Fruit fly (Drosophila melanogaster) whole organism, embryonic: ENCODE results near the gene CG6041.

Source experiments
- Ada2b ChIP-seq: fragments of 200-800 bp; sonication (Bioruptor generic); IDR thresholded peaks from 2 replicates; pipeline ENCODE4 v1.3.6; 2022; ENCODE audit warnings: missing biosample characterization, missing genetic modification characterization
- Atf-2 ChIP-seq: fragments of 200-800 bp; sonication (Bioruptor generic); optimal IDR thresholded peaks from 2 replicates; lab custom pipeline; 2016; ENCODE audit warnings: missing biosample characterization, missing genetic modification characterization
- CG10147 ChIP-seq: fragments of 200-800 bp; sonication (Bioruptor generic); optimal IDR thresholded peaks from 2 replicates; lab custom pipeline; 2019; ENCODE audit warnings: missing biosample characterization, mild to moderate bottlenecking, missing genetic modification characterization, moderate library complexity
- CG10462 ChIP-seq: fragments of 200-800 bp; sonication (Bioruptor generic); optimal IDR thresholded peaks from 2 replicates; lab custom pipeline; 2016; ENCODE audit warnings: missing biosample characterization, missing genetic modification characterization
- CG10979 ChIP-seq: fragments of 200-800 bp; sonication (Bioruptor generic); optimal IDR thresholded peaks from 2 replicates; lab custom pipeline; 2018; ENCODE audit warnings: missing biosample characterization, mild to moderate bottlenecking, missing genetic modification characterization, moderate library complexity
- CG11085 ChIP-seq: fragments of 200-800 bp; sonication (Bioruptor generic); IDR thresholded peaks from 2 replicates; pipeline ENCODE4 v1.3.6; 2022; ENCODE audit warnings: missing biosample characterization, missing genetic modification characterization
- CG11093 ChIP-seq: fragments of 200-800 bp; sonication (Bioruptor generic); IDR thresholded peaks from 3 replicates; pipeline ENCODE4 v1.3.6; 2022; ENCODE audit warnings: missing biosample characterization, missing genetic modification characterization
- CG11456 ChIP-seq: fragments of 200-800 bp; sonication (Bioruptor generic); IDR thresholded peaks from 3 replicates; pipeline ENCODE4 v1.3.6; 2022; ENCODE audit warnings: missing biosample characterization, missing genetic modification characterization
- CG14667 ChIP-seq: fragments of 200-800 bp; sonication (Bioruptor generic); IDR thresholded peaks from 2 replicates; pipeline ENCODE4 v1.3.6; 2022; ENCODE audit warnings: missing biosample characterization, missing genetic modification characterization
- CG15479 ChIP-seq: fragments of 200-800 bp; sonication (Bioruptor generic); optimal IDR thresholded peaks from 3 replicates; lab custom pipeline; 2019; ENCODE audit warnings: missing biosample characterization, mild to moderate bottlenecking, missing genetic modification characterization, moderate library complexity
- CG1832 ChIP-seq: fragments of 200-800 bp; sonication (Bioruptor generic); optimal IDR thresholded peaks from 2 replicates; lab custom pipeline; 2017; ENCODE audit warnings: missing biosample characterization, mild to moderate bottlenecking, missing genetic modification characterization, inconsistent platforms
- CG18476 ChIP-seq: fragments of 200-800 bp; sonication (Bioruptor generic); optimal IDR thresholded peaks from 2 replicates; lab custom pipeline; 2016; ENCODE audit warnings: missing biosample characterization, mild to moderate bottlenecking, missing genetic modification characterization
- CG2712 ChIP-seq: fragments of 200-800 bp; optimal IDR thresholded peaks from 3 replicates; lab custom pipeline; 2019; ENCODE audit warnings: missing biosample characterization, mild to moderate bottlenecking, missing genetic modification characterization, moderate library complexity
- CG31365 ChIP-seq: fragments of 200-800 bp; sonication (Bioruptor generic); optimal IDR thresholded peaks from 2 replicates; lab custom pipeline; 2018; ENCODE audit warnings: missing biosample characterization, mild to moderate bottlenecking, missing genetic modification characterization
- CG32532 ChIP-seq: fragments of 200-800 bp; sonication (Bioruptor generic); IDR thresholded peaks from 2 replicates; pipeline ENCODE4 v1.3.6; 2022; ENCODE audit warnings: missing biosample characterization, missing genetic modification characterization
- CG4404 ChIP-seq: fragments of 200-800 bp; sonication (Bioruptor generic); IDR thresholded peaks from 2 replicates; pipeline ENCODE4 v1.3.6; 2022; ENCODE audit warnings: missing biosample characterization, missing genetic modification characterization
- CG4820 ChIP-seq: fragments of 200-800 bp; sonication (Bioruptor generic); optimal IDR thresholded peaks from 3 replicates; lab custom pipeline; 2016; ENCODE audit warnings: missing biosample characterization, missing genetic modification characterization
- CG5180 ChIP-seq: fragments of 200-800 bp; sonication (Bioruptor generic); optimal IDR thresholded peaks from 3 replicates; lab custom pipeline; 2017; ENCODE audit warnings: missing biosample characterization, missing genetic modification characterization, mild to moderate bottlenecking, moderate library complexity, missing genetic modification reagents
- CG6654 ChIP-seq: fragments of 200-800 bp; sonication (Bioruptor generic); optimal IDR thresholded peaks from 2 replicates; lab custom pipeline; 2017; ENCODE audit warnings: missing biosample characterization, mild to moderate bottlenecking, missing genetic modification characterization
- CG6689 ChIP-seq: fragments of 200-800 bp; sonication (Bioruptor generic); IDR thresholded peaks from 2 replicates; pipeline ENCODE4 v1.3.6; 2022; ENCODE audit warnings: missing biosample characterization, missing genetic modification characterization
- CHES-1-like ChIP-seq: fragments of 200-800 bp; sonication (Bioruptor generic); optimal IDR thresholded peaks from 2 replicates; lab custom pipeline; 2016; ENCODE audit warnings: missing biosample characterization, missing genetic modification characterization
- CkIIα-i1 ChIP-seq: fragments of 200-800 bp; sonication (Bioruptor generic); IDR thresholded peaks from 2 replicates; pipeline ENCODE4 v1.3.6; 2022; ENCODE audit warnings: missing biosample characterization, missing genetic modification characterization
- D19A ChIP-seq: fragments of 200-800 bp; optimal IDR thresholded peaks from 3 replicates; lab custom pipeline; 2019; ENCODE audit warnings: missing biosample characterization, mild to moderate bottlenecking, missing genetic modification characterization, moderate library complexity
- Hey ChIP-seq: fragments of 200-800 bp; sonication (Bioruptor generic); optimal IDR thresholded peaks from 3 replicates; lab custom pipeline; 2018; ENCODE audit warnings: missing biosample characterization, mild to moderate bottlenecking, missing genetic modification characterization
- Hsf ChIP-seq: fragments of 200-800 bp; sonication (Bioruptor generic); optimal IDR thresholded peaks from 3 replicates; lab custom pipeline; 2016; ENCODE audit warnings: missing biosample characterization, missing genetic modification characterization
- MESR4 ChIP-seq: fragments of 200-800 bp; sonication (Bioruptor generic); optimal IDR thresholded peaks from 2 replicates; lab custom pipeline; 2018; ENCODE audit warnings: missing biosample characterization, mild to moderate bottlenecking, missing genetic modification characterization, moderate library complexity
- Myb ChIP-seq: fragments of 200-800 bp; sonication (Bioruptor generic); optimal IDR thresholded peaks from 2 replicates; lab custom pipeline; 2016; ENCODE audit warnings: missing biosample characterization, missing genetic modification characterization
- Optix ChIP-seq: fragments of 200-800 bp; sonication (Bioruptor generic); IDR thresholded peaks from 3 replicates; pipeline ENCODE4 v1.3.6; 2022; ENCODE audit warnings: missing biosample characterization, missing genetic modification characterization
- PHDP ChIP-seq: fragments of 200-800 bp; sonication (Bioruptor generic); optimal IDR thresholded peaks from 3 replicates; lab custom pipeline; 2018; ENCODE audit warnings: missing biosample characterization, mild to moderate bottlenecking, missing genetic modification characterization, moderate library complexity
- Rx ChIP-seq: fragments of 200-800 bp; sonication (Bioruptor generic); IDR thresholded peaks from 2 replicates; pipeline ENCODE4 v1.3.6; 2022; ENCODE audit warnings: missing biosample characterization, missing genetic modification characterization
- Ssrp ChIP-seq: fragments of 200-800 bp; sonication (Bioruptor generic); optimal IDR thresholded peaks from 2 replicates; lab custom pipeline; 2018; ENCODE audit warnings: missing biosample characterization, mild to moderate bottlenecking, missing genetic modification characterization, moderate library complexity
- Taf1 ChIP-seq: fragments of 200-800 bp; sonication (Bioruptor generic); IDR thresholded peaks from 2 replicates; pipeline ENCODE4 v1.3.6; 2022; ENCODE audit warnings: missing biosample characterization, missing genetic modification characterization
- Trl ChIP-seq, 3 experiments: fragments of >200 bp in 2 of 3; fragments of 200-800 bp in 1 of 3; sonication (Bioruptor generic) in 1 of 3; optimal IDR thresholded peaks; 2 replicates in 1 of 3; 3 replicates in 2 of 3; lab custom pipeline; 2016 to 2017; ENCODE audit warnings: missing biosample characterization in 1 of 3, missing genetic modification characterization in 1 of 3
- Usf ChIP-seq: fragments of 200-800 bp; sonication (Bioruptor generic); optimal IDR thresholded peaks from 2 replicates; lab custom pipeline; 2017; ENCODE audit warnings: missing genotype, missing biosample characterization, missing genetic modification characterization
- Xrp1 ChIP-seq: fragments of 200-800 bp; sonication (Bioruptor generic); IDR thresholded peaks from 2 replicates; pipeline ENCODE4 v1.3.6; 2022; ENCODE audit warnings: missing biosample characterization, missing genetic modification characterization
- ap ChIP-seq: fragments of 200-800 bp; sonication (Bioruptor generic); IDR thresholded peaks from 2 replicates; pipeline ENCODE4 v1.3.6; 2022; ENCODE audit warnings: missing biosample characterization, missing genetic modification characterization
- chif ChIP-seq, 2 experiments: fragments of 200-800 bp; sonication (Bioruptor generic); optimal IDR thresholded peaks; 3 replicates each; lab custom pipeline; 2016; ENCODE audit warnings: missing biosample characterization in 2 of 2, missing genetic modification characterization in 2 of 2
- ftz-f1 ChIP-seq: fragments of 200-800 bp; sonication (Bioruptor generic); optimal IDR thresholded peaks from 2 replicates; lab custom pipeline; 2016; ENCODE audit warnings: missing biosample characterization, missing genetic modification characterization
- h ChIP-seq: fragments of >200 bp; optimal IDR thresholded peaks from 2 replicates; lab custom pipeline; 2017
- hbn ChIP-seq: fragments of 200-800 bp; sonication (Bioruptor generic); IDR thresholded peaks from 2 replicates; pipeline ENCODE4 v1.3.6; 2022; ENCODE audit warnings: missing biosample characterization, missing genetic modification characterization; ENCODE audit not compliant: partially characterized antibody
- her ChIP-seq: fragments of 200-800 bp; sonication (Bioruptor generic); optimal IDR thresholded peaks from 2 replicates; lab custom pipeline; 2016; ENCODE audit warnings: missing biosample characterization, missing genetic modification characterization
- knrl ChIP-seq: fragments of 200-800 bp; sonication (Bioruptor generic); IDR thresholded peaks from 3 replicates; pipeline ENCODE4 v1.3.6; 2022; ENCODE audit warnings: missing biosample characterization, missing genetic modification characterization; ENCODE audit not compliant: partially characterized antibody
- lab ChIP-seq: fragments of 200-800 bp; sonication (Bioruptor generic); optimal IDR thresholded peaks from 3 replicates; lab custom pipeline; 2017; ENCODE audit warnings: missing biosample characterization, missing genetic modification characterization, mild to moderate bottlenecking, moderate library complexity, missing genetic modification reagents
- lbe ChIP-seq: fragments of 200-800 bp; sonication (Bioruptor generic); optimal IDR thresholded peaks from 2 replicates; lab custom pipeline; 2016; ENCODE audit warnings: missing biosample characterization, mild to moderate bottlenecking, missing genetic modification characterization
- lmd ChIP-seq: fragments of 200-800 bp; sonication (Bioruptor generic); IDR thresholded peaks from 2 replicates; pipeline ENCODE4 v1.3.6; 2022; ENCODE audit warnings: missing biosample characterization, missing genetic modification characterization
- mld ChIP-seq: fragments of 200-800 bp; sonication (Bioruptor generic); IDR thresholded peaks from 3 replicates; pipeline ENCODE4 v1.3.6; 2022; ENCODE audit warnings: missing biosample characterization, missing genetic modification characterization; ENCODE audit not compliant: partially characterized antibody
- row ChIP-seq: fragments of 200-800 bp; sonication (Bioruptor generic); IDR thresholded peaks from 3 replicates; pipeline ENCODE4 v1.3.6; 2022; ENCODE audit warnings: missing biosample characterization, missing genetic modification characterization
- sens ChIP-seq: fragments of 200-800 bp; sonication (Bioruptor generic); peaks from one replicate; lab custom pipeline; 2016; ENCODE audit warnings: missing biosample characterization, missing genetic modification characterization
- sob ChIP-seq: fragments of 200-800 bp; sonication (Bioruptor generic); IDR thresholded peaks from 2 replicates; pipeline ENCODE4 v1.3.6; 2022; ENCODE audit warnings: missing biosample characterization, missing genetic modification characterization
- stwl ChIP-seq: fragments of 200-800 bp; sonication (Bioruptor generic); optimal IDR thresholded peaks from 3 replicates; lab custom pipeline; 2018; ENCODE audit warnings: missing biosample characterization, mild to moderate bottlenecking, missing genetic modification characterization, moderate library complexity
- unpg ChIP-seq: fragments of 200-800 bp; sonication (Bioruptor generic); optimal IDR thresholded peaks from 3 replicates; lab custom pipeline; 2018; ENCODE audit warnings: missing biosample characterization, mild to moderate bottlenecking, missing genetic modification characterization, moderate library complexity

Gene CG6041

dm6 chrX:5923124-5923523 lies 24.8 kb upstream of the CG6041 start (continued):
- TF ChIP-seq CG2712 (tag; lab: Kevin White, UChicago) = peak; percentile 48
- TF ChIP-seq Usf (GFP tag; lab: Kevin White, UChicago) = no peak
- TF ChIP-seq Atf-2 (GFP tag; lab: Kevin White, UChicago) = no peak
- no peak for TF ChIP-seq CG10462 (GFP tag; lab: Kevin White, UChicago)
- TF ChIP-seq MESR4 = no peak
- TF ChIP-seq CHES-1-like (GFP tag; lab: Kevin White, UChicago) = no peak
- no peak for TF ChIP-seq CG10147
- TF ChIP-seq PHDP (tag; lab: Kevin White, UChicago) = peak; percentile 13
- peak; percentile 44 for TF ChIP-seq lmd (GFP tag; lab: Robert Waterston, UW)
- peak; percentile 46; the same call in 1 of the 2 replicates for TF ChIP-seq Xrp1
- no peak for TF ChIP-seq h (lab: Kevin White, UChicago)
- TF ChIP-seq unpg (GFP tag; lab: Kevin White, UChicago) = peak; percentile 35
- TF ChIP-seq Optix (GFP tag; lab: Robert Waterston, UW) = 0 out of 3 replicates have a peak, but pooled peaks have one; percentile 21
- TF ChIP-seq Ada2b (GFP tag; lab: Robert Waterston, UW) = peak; percentile 42
- TF ChIP-seq Ssrp = peak; percentile 12
- no peak for TF ChIP-seq CG4820
- TF ChIP-seq CG18476 (GFP tag; lab: Kevin White, UChicago) = no peak
- peak; percentile 86 for TF ChIP-seq sens (GFP tag; lab: Kevin White, UChicago)
- TF ChIP-seq CG11093 (GFP tag; lab: Robert Waterston, UW) = no peak
- TF ChIP-seq CG11456 (GFP tag; lab: Robert Waterston, UW) = 0 out of 3 replicates have a peak, but pooled peaks have one; percentile 43
- peak; percentile 61; the same call in 2 of the 3 replicates for TF ChIP-seq row (GFP tag; lab: Robert Waterston, UW)
- TF ChIP-seq CkIIα-i1 = no peak
- no peak for TF ChIP-seq ap (GFP tag; lab: Robert Waterston, UW)
- TF ChIP-seq lab (GFP tag; lab: Kevin White, UChicago) = peak; percentile 27
- TF ChIP-seq Hsf (GFP tag; lab: Kevin White, UChicago) = peak; percentile 28
- TF ChIP-seq her (GFP tag; lab: Kevin White, UChicago) = no peak
- peak; percentile 26; the same call in 1 of the 2 replicates for TF ChIP-seq CG32532 (GFP tag; lab: Robert Waterston, UW)
- no peak for TF ChIP-seq CG14667 (GFP tag; lab: Robert Waterston, UW)
- TF ChIP-seq D19A = no peak
- no peak for TF ChIP-seq Hey (tag; lab: Kevin White, UChicago)
- TF ChIP-seq Trl (optimal IDR thresholded peaks at IDR 0.05; lab: Kevin White, UChicago) = no peak
- TF ChIP-seq Trl (GFP tag; optimal IDR thresholded peaks at IDR 0.05; lab: Kevin White, UChicago) = peak; percentile 3
- no peak for TF ChIP-seq CG6654 (GFP tag; lab: Kevin White, UChicago)
- peak; percentile 10 for TF ChIP-seq CG10979
- TF ChIP-seq chif (GFP tag; optimal IDR thresholded peaks at IDR 0.05; lab: Kevin White, UChicago) = peak in 1 of 2 experiments; percentile 1
- no peak for TF ChIP-seq knrl (GFP tag; lab: Robert Waterston, UW)
- TF ChIP-seq CG11085 = no peak
- no peak for TF ChIP-seq hbn (GFP tag; lab: Robert Waterston, UW)
- TF ChIP-seq CG1832 (GFP tag; lab: Kevin White, UChicago) = no peak
- TF ChIP-seq mld (GFP tag; lab: Robert Waterston, UW) = 0 out of 3 replicates have a peak, but pooled peaks have one; percentile 11
- TF ChIP-seq sob (GFP tag; lab: Robert Waterston, UW) = peak; percentile 9; the same call in 1 of the 2 replicates
- TF ChIP-seq CG6689 (GFP tag; lab: Robert Waterston, UW) = peak; percentile 33; the same call in 1 of the 2 replicates
- no peak for TF ChIP-seq stwl (tag; lab: Kevin White, UChicago)
- TF ChIP-seq ftz-f1 = no peak
- no peak for TF ChIP-seq Myb (GFP tag; lab: Kevin White, UChicago)
- TF ChIP-seq lbe (GFP tag; lab: Kevin White, UChicago) = peak; percentile 32
- TF ChIP-seq CG31365 = no peak
- no peak for TF ChIP-seq CG15479 (GFP tag; lab: Kevin White, UChicago)
- TF ChIP-seq Rx (GFP tag; lab: Robert Waterston, UW) = no peak
- TF ChIP-seq CG4404 (GFP tag; lab: Robert Waterston, UW) = no peak
- no peak for TF ChIP-seq Taf1 (GFP tag; lab: Robert Waterston, UW)
- TF ChIP-seq CG5180 (GFP tag; lab: Kevin White, UChicago) = no peak
